Worm (Caenorhabditis elegans): Measurements from ENCODE around the gene C29F3.3.
A peak's percentile ranks its signal among the peaks of the same experiment; 100 is the strongest.

Gene C29F3.3

ce11 chrV:15315827-15316527 lies 31.2 kb downstream of the C29F3.3 start, which contains the start of the genes srt-22 and nhr-246:
Gene srt-22, minus strand, starts transcription at chrV:15315927.
Gene nhr-246, plus strand, starts transcription at chrV:15316477.
- peak; percentile 11 for TF ChIP-seq elt-2 (tag; optimal IDR thresholded peaks at IDR 0.05)
- no peak for TF ChIP-seq elt-3 (tag; optimal IDR thresholded peaks at IDR 0.05)

DNA sequence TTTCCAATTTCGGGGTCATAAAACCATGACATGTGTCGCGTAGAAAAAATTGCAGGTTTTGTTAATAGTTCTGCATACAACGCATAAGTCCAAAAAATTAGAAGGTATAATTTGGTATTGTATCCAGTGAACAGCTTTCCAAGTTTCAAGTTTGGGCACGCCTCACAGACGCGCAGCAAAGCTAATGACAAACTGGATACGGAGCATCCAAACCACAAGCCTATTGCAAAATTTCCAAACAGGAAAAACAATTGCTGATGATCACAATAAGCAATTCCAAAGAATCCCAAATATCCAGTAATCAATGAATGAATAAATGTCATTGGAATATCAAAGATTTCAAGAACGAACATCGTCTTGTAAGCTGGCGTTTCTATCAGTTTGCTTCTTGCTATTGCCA lies 33.7 kb downstream of the C29F3.3 start:
- no peak for TF ChIP-seq nhr-19 (GFP tag; conservative IDR thresholded peaks at IDR 0.05)
- no peak for TF ChIP-seq ztf-4 (tag; optimal IDR thresholded peaks at IDR 0.05)
- TF ChIP-seq ceh-90 (tag; optimal IDR thresholded peaks at IDR 0.05): no peak
- no peak for TF ChIP-seq egl-27 (tag; optimal IDR thresholded peaks at IDR 0.05)
- no peak for TF ChIP-seq egl-13 (tag; optimal IDR thresholded peaks at IDR 0.05)
- TF ChIP-seq dsc-1 (tag; optimal IDR thresholded peaks at IDR 0.05): no peak
- TF ChIP-seq elt-3 (tag; optimal IDR thresholded peaks at IDR 0.05): no peak
- no peak for TF ChIP-seq nhr-77 (tag; optimal IDR thresholded peaks at IDR 0.05)

DNA sequence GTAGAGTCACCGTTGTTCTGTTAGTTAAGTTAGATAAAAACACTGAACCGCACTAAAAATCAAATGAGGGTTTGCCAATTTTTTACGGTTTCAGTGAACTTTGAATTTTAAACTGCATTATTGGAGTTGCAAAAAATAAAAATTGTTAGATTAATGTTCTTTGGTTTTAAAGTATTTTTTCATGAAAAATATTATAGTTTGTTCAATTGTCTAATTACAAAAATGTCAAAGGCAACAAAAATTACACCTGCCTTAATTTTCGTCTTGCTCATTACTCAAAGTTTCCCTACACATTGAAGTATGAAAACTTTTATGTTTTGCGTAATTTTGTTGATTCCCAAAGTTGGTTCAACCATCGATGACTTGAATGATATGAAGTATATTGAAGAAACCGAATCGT lies 36.4 kb downstream of the C29F3.3 start, which contains the start of gene irld-62:
Gene irld-62, plus strand, starts transcription at position 301 of the 400 bp plus-strand sequence.
- TF ChIP-seq C16A3.4 (tag; optimal IDR thresholded peaks at IDR 0.05): no peak
- no peak for TF ChIP-seq hpl-2 (GFP tag; optimal IDR thresholded peaks at IDR 0.05)
- no peak for TF ChIP-seq mef-2 (tag; optimal IDR thresholded peaks at IDR 0.05)
- no peak for TF ChIP-seq nhr-20 (tag; optimal IDR thresholded peaks at IDR 0.05)
- no peak for TF ChIP-seq nhr-77 (tag; optimal IDR thresholded peaks at IDR 0.05)
- no peak for TF ChIP-seq fkh-4 (tag; optimal IDR thresholded peaks at IDR 0.05; ENCODE audit: borderline replicate concordance)
- TF ChIP-seq tbx-2 (tag; optimal IDR thresholded peaks at IDR 0.05): no peak
- no peak for TF ChIP-seq efl-1 (optimal IDR thresholded peaks at IDR 0.05)
- TF ChIP-seq efl-1 (GFP tag; optimal IDR thresholded peaks at IDR 0.05 in 1 of 2): no peak
- TF ChIP-seq fkh-8 (tag; optimal IDR thresholded peaks at IDR 0.05): no peak
- no peak for TF ChIP-seq mep-1 (tag; optimal IDR thresholded peaks at IDR 0.05)
- no peak for TF ChIP-seq swsn-7 (tag; optimal IDR thresholded peaks at IDR 0.05)
- no peak for TF ChIP-seq ceh-63 (GFP tag; optimal IDR thresholded peaks at IDR 0.05)

- no peak for TF ChIP-seq pax-3 (tag; optimal IDR thresholded peaks at IDR 0.05)
- no peak for TF ChIP-seq lin-13 (GFP tag; optimal IDR thresholded peaks at IDR 0.05)
- no peak for TF ChIP-seq egl-13 (tag; optimal IDR thresholded peaks at IDR 0.05)
- no peak for TF ChIP-seq nhr-20 (tag; optimal IDR thresholded peaks at IDR 0.05)
- no peak for TF ChIP-seq aha-1 (tag; optimal IDR thresholded peaks at IDR 0.05)
- no peak for TF ChIP-seq unc-30 (tag; optimal IDR thresholded peaks at IDR 0.05)
- no peak for TF ChIP-seq pqm-1 (tag; optimal IDR thresholded peaks at IDR 0.05)
- no peak for TF ChIP-seq nhr-76 (tag; optimal IDR thresholded peaks at IDR 0.05)
- no peak for TF ChIP-seq sox-4 (tag; optimal IDR thresholded peaks at IDR 0.05)
- no peak for TF ChIP-seq zag-1 (tag; optimal IDR thresholded peaks at IDR 0.05)
- TF ChIP-seq ceh-8 (GFP tag; optimal IDR thresholded peaks at IDR 0.05): no peak
- no peak for TF ChIP-seq lin-39 (tag; optimal IDR thresholded peaks at IDR 0.05)
- TF ChIP-seq hlh-4 (tag; optimal IDR thresholded peaks at IDR 0.05): peak; percentile 98
- no peak for TF ChIP-seq lin-15B (tag; optimal IDR thresholded peaks at IDR 0.05)
- no peak for TF ChIP-seq Y116A8C.19 (tag; optimal IDR thresholded peaks at IDR 0.05; ENCODE audit: borderline replicate concordance)
- no peak for TF ChIP-seq tbx-2 (tag; optimal IDR thresholded peaks at IDR 0.05)
- TF ChIP-seq fkh-8 (tag; optimal IDR thresholded peaks at IDR 0.05): peak; percentile 64
- TF ChIP-seq efl-1 (optimal IDR thresholded peaks at IDR 0.05): no peak
- no peak for TF ChIP-seq efl-1 (GFP tag; optimal IDR thresholded peaks at IDR 0.05 in 1 of 2)
- TF ChIP-seq nhr-47 (tag; optimal IDR thresholded peaks at IDR 0.05): peak; percentile 42
- no peak for TF ChIP-seq unc-62 (GFP tag; optimal IDR thresholded peaks at IDR 0.05)
- TF ChIP-seq ets-5 (GFP tag; IDR thresholded peaks at IDR 0.05): no peak
- peak; percentile 47 for TF ChIP-seq nhr-71 (tag; optimal IDR thresholded peaks at IDR 0.05)
- TF ChIP-seq ceh-63 (GFP tag; optimal IDR thresholded peaks at IDR 0.05): no peak
- TF ChIP-seq snpc-4 (tag; optimal IDR thresholded peaks at IDR 0.05): no peak
- TF ChIP-seq mab-9 (GFP tag; IDR thresholded peaks at IDR 0.05): no peak
- TF ChIP-seq nhr-85 (tag): no peak
- TF ChIP-seq nhr-12 (tag; optimal IDR thresholded peaks at IDR 0.05): no peak
- no peak for TF ChIP-seq irx-1 (tag; optimal IDR thresholded peaks at IDR 0.05)
- TF ChIP-seq alr-1 (tag; optimal IDR thresholded peaks at IDR 0.05; ENCODE audit: borderline replicate concordance): no peak
These were observed 38.2 kb downstream of the C29F3.3 start, which contains the start of gene srz-10 for ce11 chrV:15309011-15309410. Gene srz-10, minus strand, starts transcription at chrV:15309098.
